Worm (Caenorhabditis elegans): Measurements from ENCODE around the gene C05D9.9.
A peak's percentile ranks its signal among the peaks of the same experiment; 100 is the strongest.

The C05D9.9 gene

ce11 chrX:1110723-1111122 is 13.3 kb downstream of the C05D9.9 start:
- TF ChIP-seq dpl-1 (GFP tag; optimal IDR thresholded peaks at IDR 0.05) (no peak), C04F5.9 (tag; optimal IDR thresholded peaks at IDR 0.05) (no peak), egl-27 (tag; optimal IDR thresholded peaks at IDR 0.05) (no peak), swsn-7 (tag; optimal IDR thresholded peaks at IDR 0.05) (no peak), lin-13 (GFP tag; optimal IDR thresholded peaks at IDR 0.05) (no peak), lin-14 (GFP tag; optimal IDR thresholded peaks at IDR 0.05) (peak; percentile 51), nhr-71 (tag; optimal IDR thresholded peaks at IDR 0.05) (peak; percentile 38), lsy-2 (tag; optimal IDR thresholded peaks at IDR 0.05) (no peak), ets-5 (GFP tag; IDR thresholded peaks at IDR 0.05) (no peak), vab-15 (tag; optimal IDR thresholded peaks at IDR 0.05) (no peak), ceh-90 (tag; optimal IDR thresholded peaks at IDR 0.05) (no peak), rnt-1 (tag; optimal IDR thresholded peaks at IDR 0.05) (peak; percentile 55), zag-1 (tag; optimal IDR thresholded peaks at IDR 0.05) (no peak), lin-39 (tag; optimal IDR thresholded peaks at IDR 0.05) (no peak)

ce11 chrX:1108874-1109273 is 15.2 kb downstream of the C05D9.9 start:
- peak; percentile 74 for TF ChIP-seq lin-39 (tag; optimal IDR thresholded peaks at IDR 0.05)
- TF ChIP-seq lin-14 (GFP tag; optimal IDR thresholded peaks at IDR 0.05): peak; percentile 71
- peak; percentile 44 for TF ChIP-seq nhr-71 (tag; optimal IDR thresholded peaks at IDR 0.05)
- peak; percentile 24 for TF ChIP-seq unc-130 (tag; optimal IDR thresholded peaks at IDR 0.05)
- TF ChIP-seq nhr-47 (tag; optimal IDR thresholded peaks at IDR 0.05): no peak
- TF ChIP-seq rnt-1 (tag; optimal IDR thresholded peaks at IDR 0.05): peak; percentile 94
- TF ChIP-seq efl-1 (optimal IDR thresholded peaks at IDR 0.05): no peak
- peak in 1 of 2 experiments; percentile 61 for TF ChIP-seq efl-1 (GFP tag; optimal IDR thresholded peaks at IDR 0.05 in 1 of 2)
- TF ChIP-seq xbp-1 (tag; optimal IDR thresholded peaks at IDR 0.05): no peak
- TF ChIP-seq snu-23 (GFP tag; optimal IDR thresholded peaks at IDR 0.05): peak; percentile 7
- no peak for TF ChIP-seq pag-3 (tag; optimal IDR thresholded peaks at IDR 0.05; ENCODE audit: borderline replicate concordance, insufficient read depth)
- TF ChIP-seq lsy-2 (tag; optimal IDR thresholded peaks at IDR 0.05): peak in 1 of 2 experiments; percentile 11

- TF ChIP-seq dpl-1 (GFP tag; optimal IDR thresholded peaks at IDR 0.05) (no peak), C16A3.4 (tag; optimal IDR thresholded peaks at IDR 0.05) (no peak), unc-130 (tag; optimal IDR thresholded peaks at IDR 0.05) (no peak), sox-4 (tag; optimal IDR thresholded peaks at IDR 0.05) (no peak), fkh-4 (tag; optimal IDR thresholded peaks at IDR 0.05; ENCODE audit: borderline replicate concordance) (no peak), xbp-1 (tag; optimal IDR thresholded peaks at IDR 0.05) (no peak), unc-62 (GFP tag; optimal IDR thresholded peaks at IDR 0.05) (no peak), nhr-20 (tag; optimal IDR thresholded peaks at IDR 0.05) (no peak), mab-9 (GFP tag; IDR thresholded peaks at IDR 0.05) (no peak), nhr-237 (tag; optimal IDR thresholded peaks at IDR 0.05) (no peak), ets-5 (GFP tag; IDR thresholded peaks at IDR 0.05) (no peak), unc-86 (tag; optimal IDR thresholded peaks at IDR 0.05) (no peak), F16B12.6 (tag; optimal IDR thresholded peaks at IDR 0.05) (no peak), nhr-77 (tag; optimal IDR thresholded peaks at IDR 0.05) (no peak), hlh-4 (tag; optimal IDR thresholded peaks at IDR 0.05) (no peak), aly-2 (tag; optimal IDR thresholded peaks at IDR 0.05) (no peak), egl-13 (tag; optimal IDR thresholded peaks at IDR 0.05) (no peak)
Observed at ce11 chrX:1107758-1108157, 16.3 kb downstream of the C05D9.9 start, which contains the start of gene C05D9.4. C05D9.4 (plus strand) TSS chrX:1108058.

- TF ChIP-seq C04F5.9 (tag; optimal IDR thresholded peaks at IDR 0.05) (no peak), aly-2 (tag; optimal IDR thresholded peaks at IDR 0.05) (no peak), zag-1 (tag; optimal IDR thresholded peaks at IDR 0.05) (no peak), nhr-76 (tag; optimal IDR thresholded peaks at IDR 0.05) (no peak), F16B12.6 (tag; optimal IDR thresholded peaks at IDR 0.05) (no peak), sox-4 (tag; optimal IDR thresholded peaks at IDR 0.05) (no peak), ceh-90 (tag; optimal IDR thresholded peaks at IDR 0.05) (no peak), ces-1 (GFP tag; optimal IDR thresholded peaks at IDR 0.05) (no peak), nhr-20 (tag; optimal IDR thresholded peaks at IDR 0.05) (no peak), fos-1 (tag; optimal IDR thresholded peaks at IDR 0.05) (no peak), efl-3 (GFP tag; optimal IDR thresholded peaks at IDR 0.05) (no peak), nhr-77 (tag; optimal IDR thresholded peaks at IDR 0.05) (no peak), lin-35 (GFP tag; optimal IDR thresholded peaks at IDR 0.05) (peak in 1 of 2 experiments; percentile 39), mep-1 (tag; optimal IDR thresholded peaks at IDR 0.05) (peak; percentile 76), nhr-90 (tag; optimal IDR thresholded peaks at IDR 0.05; ENCODE audit: poor library complexity) (no peak), pax-3 (tag; optimal IDR thresholded peaks at IDR 0.05) (no peak), isw-1 (GFP tag; IDR thresholded peaks at IDR 0.05) (no peak), unc-62 (GFP tag; optimal IDR thresholded peaks at IDR 0.05) (no peak), elt-3 (tag; optimal IDR thresholded peaks at IDR 0.05) (no peak), lsy-2 (tag; optimal IDR thresholded peaks at IDR 0.05) (peak in 1 of 2 experiments; percentile 13), pag-3 (tag; optimal IDR thresholded peaks at IDR 0.05; ENCODE audit: borderline replicate concordance, insufficient read depth) (no peak), nhr-47 (tag; optimal IDR thresholded peaks at IDR 0.05) (peak; percentile 20), ets-5 (GFP tag; IDR thresholded peaks at IDR 0.05) (no peak), tbx-2 (tag; optimal IDR thresholded peaks at IDR 0.05) (peak; percentile 14)
Observed at ce11 chrX:1103702-1104262, 20.3 kb downstream of the C05D9.9 start, which contains the start of gene ife-4. ife-4 (plus strand) TSS chrX:1104212.
